Worm (Caenorhabditis elegans) whole organism, L1 larva: ENCODE measurements around the gene flp-7.

Experiments
- ama-1 ChIP-seq: fragments of 150-350 bp; optimal IDR thresholded peaks from 2 replicates; lab custom pipeline; 2014
- egl-27 ChIP-seq, 2 experiments: fragments of 150-350 bp in 1 of 2; sonication (generic microtip); optimal IDR thresholded peaks; 3 replicates each; lab custom pipeline; 2017 to 2018; ENCODE audit warnings: missing biosample characterization in 2 of 2, missing genetic modification characterization in 2 of 2, missing genetic modification reagents in 2 of 2
- elt-2 ChIP-seq: sonication (generic microtip); optimal IDR thresholded peaks from 2 replicates; lab custom pipeline; 2016; ENCODE audit warnings: missing genetic modification characterization, mild to moderate bottlenecking, inconsistent platforms, missing compliant biosample characterization, missing genetic modification reagents
- lsy-2 ChIP-seq, 2 experiments: fragments of 150-350 bp; optimal IDR thresholded peaks; 2 replicates each; lab custom pipeline; 2014; ENCODE audit warnings: missing biosample characterization in 2 of 2, missing genetic modification characterization in 2 of 2
- mep-1 ChIP-seq: fragments of 150-350 bp; optimal IDR thresholded peaks from 2 replicates; lab custom pipeline; 2014; ENCODE audit warnings: missing biosample characterization, missing genetic modification characterization
- nhr-11 ChIP-seq: fragments of 150-350 bp; optimal IDR thresholded peaks from 2 replicates; lab custom pipeline; 2014; ENCODE audit warnings: missing biosample characterization, missing genetic modification characterization
- nhr-77 ChIP-seq: fragments of 150-350 bp; optimal IDR thresholded peaks from 2 replicates; lab custom pipeline; 2014; ENCODE audit warnings: missing biosample characterization, missing genetic modification characterization
- sox-4 ChIP-seq: sonication (generic microtip); optimal IDR thresholded peaks from 2 replicates; lab custom pipeline; 2016; ENCODE audit warnings: missing genetic modification characterization, missing compliant biosample characterization
- sptf-1 ChIP-seq: fragments of 150-350 bp; optimal IDR thresholded peaks from 2 replicates; lab custom pipeline; 2014; ENCODE audit warnings: missing biosample characterization, missing genetic modification characterization
- unc-130 ChIP-seq: fragments of 150-350 bp; optimal IDR thresholded peaks from 2 replicates; lab custom pipeline; 2017; ENCODE audit warnings: missing biosample characterization, missing genetic modification characterization, inconsistent platforms
- ztf-4 ChIP-seq: fragments of 150-350 bp; optimal IDR thresholded peaks from 2 replicates; lab custom pipeline; 2014; ENCODE audit warnings: missing biosample characterization, missing genetic modification characterization

ce11 chrX:5917284-5917683 lies 31.6 kb downstream of the flp-7 start, which contains the start of gene Y23B4A.1:
- TF ChIP-seq elt-2 (tag; lab: Kevin White, UChicago) (no peak), ztf-4 (tag; lab: Kevin White, UChicago) (no peak), nhr-77 (tag; lab: Kevin White, UChicago) (no peak), ama-1 (lab: Kevin White, UChicago) (no peak), sox-4 (tag; lab: Kevin White, UChicago) (no peak), nhr-11 (tag; lab: Kevin White, UChicago) (no peak), mep-1 (tag; lab: Kevin White, UChicago) (no peak), unc-130 (tag; lab: Kevin White, UChicago) (no peak), lsy-2 (tag; optimal IDR thresholded peaks at IDR 0.05; lab: Kevin White, UChicago) (no peak), egl-27 (tag; optimal IDR thresholded peaks at IDR 0.05; lab: Kevin White, UChicago) (no peak), sptf-1 (tag; lab: Kevin White, UChicago) (no peak)
